Fruit fly (Drosophila melanogaster) whole organism, adult: ENCODE measurements around the gene CG32061.

ENCODE experiments used
- CG12768 ChIP-seq: fragments of 200-800 bp; sonication (Bioruptor generic); optimal IDR thresholded peaks from 2 replicates; lab custom pipeline; 2017; ENCODE audit warnings: missing biosample characterization, missing genetic modification characterization, mild to moderate bottlenecking, moderate library complexity, missing genetic modification reagents
- CG14711 ChIP-seq: fragments of 200-800 bp; sonication (Bioruptor generic); optimal IDR thresholded peaks from 2 replicates; lab custom pipeline; 2018; ENCODE audit warnings: missing biosample characterization, mild to moderate bottlenecking, missing genetic modification characterization, moderate library complexity
- CG1620 ChIP-seq: fragments of 200-800 bp; sonication (Bioruptor generic); optimal IDR thresholded peaks from 2 replicates; lab custom pipeline; 2016; ENCODE audit warnings: missing biosample characterization, missing genetic modification characterization
- CG7045 ChIP-seq: fragments of 200-800 bp; sonication (Bioruptor generic); optimal IDR thresholded peaks from 2 replicates; lab custom pipeline; 2017; ENCODE audit warnings: missing biosample characterization, mild to moderate bottlenecking, missing genetic modification characterization
- Mnt ChIP-seq: fragments of 200-800 bp; sonication (Bioruptor generic); optimal IDR thresholded peaks from 2 replicates; lab custom pipeline; 2016; ENCODE audit warnings: missing biosample characterization, mild to moderate bottlenecking, missing genetic modification characterization
- cnc ChIP-seq, 2 experiments: fragments of >200 bp; optimal IDR thresholded peaks; 2 replicates each; lab custom pipeline; 2017
- kay ChIP-seq: fragments of 200-800 bp; sonication (Bioruptor generic); peaks from one replicate; lab custom pipeline; 2016; ENCODE audit warnings: missing biosample characterization, missing genetic modification characterization, borderline replicate concordance
- toe ChIP-seq: fragments of 200-800 bp; sonication (Bioruptor generic); optimal IDR thresholded peaks from 2 replicates; lab custom pipeline; 2016; ENCODE audit warnings: missing biosample characterization, missing genetic modification characterization

dm6 chr3L:10431883-10432282 lies 31.7 kb upstream of the CG32061 start, which contains the start of gene Ir67b:
- no peak for TF ChIP-seq CG1620
- TF ChIP-seq CG12768 (GFP tag; lab: Kevin White, UChicago) = no peak
- TF ChIP-seq toe = no peak
- no peak for TF ChIP-seq Mnt (GFP tag; lab: Kevin White, UChicago)
- no peak for TF ChIP-seq CG7045 (GFP tag; lab: Kevin White, UChicago)
- no peak for TF ChIP-seq cnc (optimal IDR thresholded peaks at IDR 0.05; lab: Kevin White, UChicago)
- no peak for TF ChIP-seq kay
- TF ChIP-seq CG14711 = no peak
